Worm (Caenorhabditis elegans) whole organism, L4/young adult: Measurements from ENCODE around the gene srz-1.
"Not testable (repeated sequence)": the region's sequence is repeated elsewhere in the genome, so short reads cannot be mapped to it uniquely, and the experiment has no call there.

ENCODE experiments used
- W03F9.2 ChIP-seq: fragments of 150-350 bp; optimal IDR thresholded peaks from 2 replicates; lab custom pipeline; 2014; ENCODE audit warnings: missing biosample characterization, missing genetic modification characterization
- dao-5 ChIP-seq: sonication (generic microtip); optimal IDR thresholded peaks from 2 replicates; lab custom pipeline; 2016; ENCODE audit warnings: missing genotype, missing genetic modification characterization, moderate library complexity, missing compliant biosample characterization
- him-1 ChIP-seq: sonication (generic microtip); optimal IDR thresholded peaks from 2 replicates; lab custom pipeline; 2016; ENCODE audit warnings: missing genotype, missing genetic modification reagents, missing genetic modification characterization, missing compliant biosample characterization

srz-1 gene

ce11 chrV:16675553-16675952 is at the start of gene srz-1:
TSS of gene srz-1 (plus strand) at chrV:16675853.
- TF ChIP-seq him-1 (tag; lab: Kevin White, UChicago) (no peak), dao-5 (tag; lab: Kevin White, UChicago) (no peak), W03F9.2 (tag; lab: Kevin White, UChicago) (no peak)

- TF ChIP-seq dao-5 (tag; lab: Kevin White, UChicago), result no peak
- no peak for TF ChIP-seq W03F9.2 (tag; lab: Kevin White, UChicago)
- no peak for TF ChIP-seq him-1 (tag; lab: Kevin White, UChicago)
Measured at ce11 chrV:16627962-16628361, 47.7 kb upstream of the srz-1 start, which contains the start of gene oac-53. TSS of gene oac-53 (minus strand) at chrV:16627970.

- no peak for TF ChIP-seq him-1 (tag; lab: Kevin White, UChicago)
- no peak for TF ChIP-seq dao-5 (tag; lab: Kevin White, UChicago)
- TF ChIP-seq W03F9.2 (tag; lab: Kevin White, UChicago), result no peak
Measured at ce11 chrV:16628991-16629390, 46.7 kb upstream of the srz-1 start, which contains the start of gene W06G6.2. TSS of gene W06G6.2 (plus strand) at chrV:16629291.

ce11 chrV:16629600-16629999 is 46.1 kb upstream of the srz-1 start, which contains the start of gene srd-21:
TSS of gene srd-21 (plus strand) at chrV:16629900.
- no peak for TF ChIP-seq dao-5 (tag; lab: Kevin White, UChicago)
- TF ChIP-seq W03F9.2 (tag; lab: Kevin White, UChicago), result no peak
- no peak for TF ChIP-seq him-1 (tag; lab: Kevin White, UChicago)

ce11 chrV:16635911-16636310 is 39.7 kb upstream of the srz-1 start, which contains the start of gene mltn-11:
TSS of gene mltn-11 (plus strand) at chrV:16636186.
- TF ChIP-seq him-1 (tag; lab: Kevin White, UChicago) (no peak), dao-5 (tag; lab: Kevin White, UChicago) (no peak)

ce11 chrV:16638204-16638603 is 37.4 kb upstream of the srz-1 start, which contains the start of gene srw-76:
TSS of gene srw-76 (minus strand) at chrV:16638304.
- TF ChIP-seq dao-5 (tag; lab: Kevin White, UChicago) (no peak), him-1 (tag; lab: Kevin White, UChicago) (no peak), W03F9.2 (tag; lab: Kevin White, UChicago) (no peak)

- no peak for TF ChIP-seq W03F9.2 (tag; lab: Kevin White, UChicago)
- TF ChIP-seq him-1 (tag; lab: Kevin White, UChicago), result no peak
- no peak for TF ChIP-seq dao-5 (tag; lab: Kevin White, UChicago)
Measured at ce11 chrV:16640366-16640765, 35.3 kb upstream of the srz-1 start.

ce11 chrV:16643558-16643957 is 32.1 kb upstream of the srz-1 start, which contains the start of gene srw-77:
TSS of gene srw-77 (minus strand) at chrV:16643658.
- TF ChIP-seq W03F9.2 (tag; lab: Kevin White, UChicago) (no peak), him-1 (tag; lab: Kevin White, UChicago) (no peak), dao-5 (tag; lab: Kevin White, UChicago) (no peak)

- no peak for TF ChIP-seq W03F9.2 (tag; lab: Kevin White, UChicago)
- no peak for TF ChIP-seq him-1 (tag; lab: Kevin White, UChicago)
- no peak for TF ChIP-seq dao-5 (tag; lab: Kevin White, UChicago)
Measured at ce11 chrV:16645201-16645940, 30.3 kb upstream of the srz-1 start, which contains the start of gene W06G6.17. TSS of gene W06G6.17 (minus strand) at chrV:16645251.

ce11 chrV:16646372-16646771 is 29.3 kb upstream of the srz-1 start, which contains the start of gene W06G6.9:
TSS of gene W06G6.9 (minus strand) at chrV:16646472.
- TF ChIP-seq dao-5 (tag; lab: Kevin White, UChicago) (no peak), him-1 (tag; lab: Kevin White, UChicago) (no peak), W03F9.2 (tag; lab: Kevin White, UChicago) (no peak)

ce11 chrV:16647093-16647492 is 28.6 kb upstream of the srz-1 start, which contains the start of gene W06G6.10:
TSS of gene W06G6.10 (minus strand) at chrV:16647193.
- TF ChIP-seq him-1 (tag; lab: Kevin White, UChicago), result no peak
- TF ChIP-seq dao-5 (tag; lab: Kevin White, UChicago), result no peak
- no peak for TF ChIP-seq W03F9.2 (tag; lab: Kevin White, UChicago)

ce11 chrV:16648317-16649018 is 27.2 kb upstream of the srz-1 start, which contains the start of gene W06G6.20:
TSS of gene W06G6.20 (minus strand) at chrV:16648367.
- TF ChIP-seq dao-5 (tag; lab: Kevin White, UChicago) (no peak), W03F9.2 (tag; lab: Kevin White, UChicago) (no peak), him-1 (tag; lab: Kevin White, UChicago) (no peak)

ce11 chrV:16649200-16649599 is 26.5 kb upstream of the srz-1 start, which contains the start of gene W06G6.11:
TSS of gene W06G6.11 (minus strand) at chrV:16649300.
- TF ChIP-seq him-1, dao-5, W03F9.2 (tag; lab: Kevin White, UChicago): not testable (repeated sequence)
